Worm (Caenorhabditis elegans) whole organism, early embryonic: Measurements from ENCODE around the gene C29E4.15.

Experiments
- B0310.2 ChIP-seq: sonication (generic microtip); optimal IDR thresholded peaks from 2 replicates; lab custom pipeline; 2016; ENCODE audit warnings: mild to moderate bottlenecking, missing genetic modification characterization, missing compliant biosample characterization
- F13C5.2 ChIP-seq: sonication (generic microtip); optimal IDR thresholded peaks from 2 replicates; lab custom pipeline; 2017; ENCODE audit warnings: mild to moderate bottlenecking, missing genetic modification characterization, inconsistent platforms, missing compliant biosample characterization
- aly-1 ChIP-seq: sonication (generic microtip); optimal IDR thresholded peaks from 2 replicates; lab custom pipeline; 2016; ENCODE audit warnings: missing genetic modification characterization, missing compliant biosample characterization
- ama-1 ChIP-seq: fragments of 150-350 bp; optimal IDR thresholded peaks from 2 replicates; lab custom pipeline; 2014
- ceh-13 ChIP-seq: fragments of 200-800 bp; sonication (Bioruptor generic); optimal IDR thresholded peaks from 2 replicates; lab custom pipeline; 2018; ENCODE audit warnings: mild to moderate bottlenecking, missing genetic modification characterization, missing compliant biosample characterization
- ceh-36 ChIP-seq: sonication (generic microtip); optimal IDR thresholded peaks from 2 replicates; lab custom pipeline; 2016; ENCODE audit warnings: missing genetic modification characterization, inconsistent platforms, missing compliant biosample characterization
- ets-7 ChIP-seq: sonication (generic microtip); optimal IDR thresholded peaks from 2 replicates; lab custom pipeline; 2016; ENCODE audit warnings: missing genotype, missing genetic modification characterization, missing compliant biosample characterization
- flt-1 ChIP-seq: fragments of 200-800 bp; sonication (Bioruptor generic); IDR thresholded peaks from 2 replicates; pipeline ENCODE4 v1.3.6; 2022; ENCODE audit warnings: missing genetic modification characterization, missing compliant biosample characterization
- hmbx-1 ChIP-seq: sonication (generic microtip); optimal IDR thresholded peaks from 2 replicates; lab custom pipeline; 2016; ENCODE audit warnings: mild to moderate bottlenecking, missing genetic modification characterization, missing compliant biosample characterization
- hmg-4 ChIP-seq: fragments of 200-800 bp; sonication (Bioruptor generic); optimal IDR thresholded peaks from 2 replicates; lab custom pipeline; 2018; ENCODE audit warnings: mild to moderate bottlenecking, missing genetic modification characterization, missing compliant biosample characterization
- hnd-1 ChIP-seq: sonication (generic microtip); optimal IDR thresholded peaks from 2 replicates; lab custom pipeline; 2016; ENCODE audit warnings: missing genetic modification characterization, missing compliant biosample characterization
- pes-1 ChIP-seq: fragments of 200-800 bp; sonication (Bioruptor generic); IDR thresholded peaks from 2 replicates; pipeline ENCODE4 v1.3.6; 2022; ENCODE audit warnings: missing genetic modification reagents, missing genetic modification characterization, missing compliant biosample characterization
- scrt-1 ChIP-seq: fragments of 200-800 bp; sonication (Bioruptor generic); IDR thresholded peaks from 2 replicates; pipeline ENCODE4 v1.3.6; 2022; ENCODE audit warnings: missing genetic modification characterization, missing compliant biosample characterization
- sea-1 ChIP-seq: fragments of 200-800 bp; sonication (Bioruptor generic); conservative IDR thresholded peaks from 2 replicates; pipeline ENCODE4 v1.3.6; 2022; ENCODE audit warnings: missing genetic modification characterization, missing compliant biosample characterization
- tbx-11 ChIP-seq: fragments of 200-800 bp; sonication (Bioruptor generic); IDR thresholded peaks from 2 replicates; pipeline ENCODE4 v1.3.6; 2022; ENCODE audit warnings: missing genetic modification characterization, missing compliant biosample characterization
- tbx-37 ChIP-seq: fragments of 200-800 bp; sonication (Bioruptor generic); conservative IDR thresholded peaks from 2 replicates; pipeline ENCODE4 v1.3.6; 2022; ENCODE audit warnings: missing genetic modification reagents, missing genetic modification characterization, missing compliant biosample characterization
- tra-4 ChIP-seq: sonication (generic microtip); optimal IDR thresholded peaks from 2 replicates; lab custom pipeline; 2017; ENCODE audit warnings: missing genetic modification characterization, missing compliant biosample characterization

The C29E4.15 gene

ce11 chrIII:7977777-7978176, 25.4 kb downstream of the C29E4.15 start, which contains the start of gene C06G4.4:
TSS of gene C06G4.4 (minus strand) at chrIII:7977812.
- TF ChIP-seq ceh-13 (GFP tag; lab: Kevin White, UChicago) (no peak), flt-1 (no peak), ama-1 (lab: Kevin White, UChicago) (no peak), hmg-4 (GFP tag; lab: Kevin White, UChicago) (no peak), tbx-11 (no peak), scrt-1 (GFP tag; lab: Robert Waterston, UW) (no peak), F13C5.2 (no peak), tra-4 (tag; lab: Kevin White, UChicago) (no peak)

- TF ChIP-seq tbx-37 (GFP tag; lab: Robert Waterston, UW), result no peak
- no peak for TF ChIP-seq ama-1 (lab: Kevin White, UChicago)
- no peak for TF ChIP-seq B0310.2 (tag; lab: Kevin White, UChicago)
- TF ChIP-seq flt-1, result no peak
- TF ChIP-seq ceh-13 (GFP tag; lab: Kevin White, UChicago), result no peak
- no peak for TF ChIP-seq pes-1 (GFP tag; lab: Robert Waterston, UW)
- no peak for TF ChIP-seq ceh-36 (tag; lab: Kevin White, UChicago)
- TF ChIP-seq tra-4 (tag; lab: Kevin White, UChicago), result no peak
- no peak for TF ChIP-seq tbx-11
- TF ChIP-seq ets-7 (tag; lab: Kevin White, UChicago), result no peak
- TF ChIP-seq sea-1 (GFP tag; lab: Robert Waterston, UW), result no peak
- TF ChIP-seq hmbx-1 (tag; lab: Kevin White, UChicago), result no peak
- TF ChIP-seq aly-1 (tag; lab: Kevin White, UChicago), result no peak
- TF ChIP-seq F13C5.2, result no peak
- no peak for TF ChIP-seq hmg-4 (GFP tag; lab: Kevin White, UChicago)
- TF ChIP-seq scrt-1 (GFP tag; lab: Robert Waterston, UW), result no peak
- no peak for TF ChIP-seq hnd-1
Measured at ce11 chrIII:7978289-7978688, 25.9 kb downstream of the C29E4.15 start.

ce11 chrIII:7978723-7979122, 26.3 kb downstream of the C29E4.15 start:
- TF ChIP-seq tbx-11 (no peak), tbx-37 (GFP tag; lab: Robert Waterston, UW) (no peak), F13C5.2 (no peak), hnd-1 (no peak), hmg-4 (GFP tag; lab: Kevin White, UChicago) (no peak), aly-1 (tag; lab: Kevin White, UChicago) (no peak), tra-4 (tag; lab: Kevin White, UChicago) (no peak), scrt-1 (GFP tag; lab: Robert Waterston, UW) (no peak), pes-1 (GFP tag; lab: Robert Waterston, UW) (no peak), B0310.2 (tag; lab: Kevin White, UChicago) (no peak), flt-1 (no peak), hmbx-1 (tag; lab: Kevin White, UChicago) (no peak)

- no peak for TF ChIP-seq hnd-1
- TF ChIP-seq sea-1 (GFP tag; lab: Robert Waterston, UW), result no peak
- TF ChIP-seq scrt-1 (GFP tag; lab: Robert Waterston, UW), result no peak
- TF ChIP-seq ets-7 (tag; lab: Kevin White, UChicago), result no peak
- no peak for TF ChIP-seq flt-1
- TF ChIP-seq hmbx-1 (tag; lab: Kevin White, UChicago), result no peak
- TF ChIP-seq B0310.2 (tag; lab: Kevin White, UChicago), result no peak
- TF ChIP-seq tra-4 (tag; lab: Kevin White, UChicago), result no peak
- no peak for TF ChIP-seq tbx-37 (GFP tag; lab: Robert Waterston, UW)
- TF ChIP-seq tbx-11, result no peak
- TF ChIP-seq aly-1 (tag; lab: Kevin White, UChicago), result no peak
Measured at ce11 chrIII:7979659-7980058, 27.2 kb downstream of the C29E4.15 start, which contains the start of gene clp-1. TSS of gene clp-1 (plus strand) at chrIII:7979959.

ce11 chrIII:7981233-7981632, 28.8 kb downstream of the C29E4.15 start:
- TF ChIP-seq B0310.2 (tag; lab: Kevin White, UChicago), result no peak
- TF ChIP-seq ceh-36 (tag; lab: Kevin White, UChicago), result no peak
- no peak for TF ChIP-seq flt-1
- TF ChIP-seq F13C5.2, result no peak
- TF ChIP-seq ama-1 (lab: Kevin White, UChicago), result no peak
- TF ChIP-seq scrt-1 (GFP tag; lab: Robert Waterston, UW), result no peak
- TF ChIP-seq hmbx-1 (tag; lab: Kevin White, UChicago), result no peak
- TF ChIP-seq aly-1 (tag; lab: Kevin White, UChicago), result no peak
- TF ChIP-seq hmg-4 (GFP tag; lab: Kevin White, UChicago), result no peak
- TF ChIP-seq hnd-1, result no peak
- TF ChIP-seq ceh-13 (GFP tag; lab: Kevin White, UChicago), result no peak
- TF ChIP-seq sea-1 (GFP tag; lab: Robert Waterston, UW), result no peak
- no peak for TF ChIP-seq tbx-11
- TF ChIP-seq pes-1 (GFP tag; lab: Robert Waterston, UW), result no peak
- no peak for TF ChIP-seq tra-4 (tag; lab: Kevin White, UChicago)
- TF ChIP-seq ets-7 (tag; lab: Kevin White, UChicago), result no peak
- no peak for TF ChIP-seq tbx-37 (GFP tag; lab: Robert Waterston, UW)

ce11 chrIII:7981938-7982337, 29.5 kb downstream of the C29E4.15 start:
- no peak for TF ChIP-seq pes-1 (GFP tag; lab: Robert Waterston, UW)
- no peak for TF ChIP-seq F13C5.2
- no peak for TF ChIP-seq ceh-13 (GFP tag; lab: Kevin White, UChicago)
- no peak for TF ChIP-seq flt-1
- no peak for TF ChIP-seq hmg-4 (GFP tag; lab: Kevin White, UChicago)
- no peak for TF ChIP-seq tbx-11
- no peak for TF ChIP-seq ceh-36 (tag; lab: Kevin White, UChicago)
- no peak for TF ChIP-seq B0310.2 (tag; lab: Kevin White, UChicago)
- no peak for TF ChIP-seq hmbx-1 (tag; lab: Kevin White, UChicago)
- no peak for TF ChIP-seq tbx-37 (GFP tag; lab: Robert Waterston, UW)
- no peak for TF ChIP-seq aly-1 (tag; lab: Kevin White, UChicago)
- no peak for TF ChIP-seq sea-1 (GFP tag; lab: Robert Waterston, UW)
- TF ChIP-seq ama-1 (lab: Kevin White, UChicago), result no peak
- TF ChIP-seq ets-7 (tag; lab: Kevin White, UChicago), result no peak
- TF ChIP-seq hnd-1, result no peak

- TF ChIP-seq aly-1 (tag; lab: Kevin White, UChicago) (no peak), B0310.2 (tag; lab: Kevin White, UChicago) (no peak)
Measured at ce11 chrIII:7986585-7987171, 34.3 kb downstream of the C29E4.15 start, which contains the start of gene hrpk-2. TSS of gene hrpk-2 (plus strand) at chrIII:7987121.
